Worm (Caenorhabditis elegans): ENCODE data around the gene clec-196.
"Not testable (repeated sequence)": the region's sequence is repeated elsewhere in the genome, so short reads cannot be mapped to it uniquely, and the experiment has no call there.

The clec-196 gene

DNA sequence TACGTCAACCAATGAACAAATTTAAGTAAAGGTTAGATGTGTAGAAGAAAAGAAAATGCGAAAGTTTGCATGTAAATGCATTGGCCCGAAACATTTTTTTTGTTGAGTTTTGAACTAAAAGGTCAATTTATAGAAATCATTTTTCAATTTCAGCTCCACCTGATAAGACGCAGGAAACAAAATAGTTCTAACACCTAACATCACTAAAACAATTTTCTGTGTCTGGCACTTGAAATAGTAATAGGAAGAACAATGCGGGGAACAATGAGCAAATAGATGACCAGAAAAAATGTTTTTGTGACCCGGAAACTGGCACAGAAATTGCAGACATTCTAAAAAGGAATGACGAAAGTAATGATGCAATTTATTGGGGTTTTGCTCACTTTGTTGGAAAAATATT lies 15.6 kb downstream of the clec-196 start:
- TF ChIP-seq elt-2 (tag; optimal IDR thresholded peaks at IDR 0.05) (peak; percentile 9), nhr-84 (tag; optimal IDR thresholded peaks at IDR 0.05) (no peak), lin-35 (GFP tag; optimal IDR thresholded peaks at IDR 0.05) (peak in 1 of 2 experiments; percentile 21)

ce11 chrIV:17293068-17293467 lies 16.3 kb downstream of the clec-196 start:
- TF ChIP-seq xbp-1 (tag; optimal IDR thresholded peaks at IDR 0.05) (no peak), elt-2 (tag; optimal IDR thresholded peaks at IDR 0.05) (peak; percentile 41)

DNA sequence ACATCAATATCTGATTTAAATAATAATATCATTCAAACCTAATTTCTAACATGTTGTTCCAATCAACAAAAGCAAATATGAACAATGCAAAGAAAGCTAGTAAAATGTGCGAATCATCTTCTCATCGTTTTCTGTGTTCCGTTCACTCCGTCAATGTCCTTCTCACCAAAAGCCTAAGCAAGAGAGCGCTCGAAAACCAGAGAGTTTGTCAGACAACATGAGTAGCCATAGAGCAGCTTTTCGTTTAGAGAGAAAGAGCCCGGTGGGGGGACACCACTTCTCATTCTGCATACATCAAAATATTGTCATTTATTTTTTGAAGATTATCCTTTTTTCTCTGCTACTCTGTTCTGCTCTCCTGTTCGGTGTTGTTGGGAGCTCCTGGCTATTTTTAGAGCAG lies 16.9 kb downstream of the clec-196 start:
- TF ChIP-seq fkh-8 (tag; optimal IDR thresholded peaks at IDR 0.05) (peak; percentile 27), tbx-2 (tag; optimal IDR thresholded peaks at IDR 0.05) (no peak), lin-35 (GFP tag; optimal IDR thresholded peaks at IDR 0.05) (peak in 1 of 2 experiments; percentile 36), dsc-1 (tag; optimal IDR thresholded peaks at IDR 0.05) (peak; percentile 62), nhr-47 (tag; optimal IDR thresholded peaks at IDR 0.05) (peak; percentile 11), efl-1 (optimal IDR thresholded peaks at IDR 0.05) (no peak), efl-1 (GFP tag; optimal IDR thresholded peaks at IDR 0.05 in 1 of 2) (peak in 1 of 2 experiments; percentile 77), unc-130 (tag; optimal IDR thresholded peaks at IDR 0.05) (no peak), dpl-1 (GFP tag; optimal IDR thresholded peaks at IDR 0.05) (peak in 1 of 3 experiments; percentile 27), fos-1 (tag; optimal IDR thresholded peaks at IDR 0.05) (no peak)

- TF ChIP-seq efl-1 (optimal IDR thresholded peaks at IDR 0.05) (no peak), efl-1 (GFP tag; optimal IDR thresholded peaks at IDR 0.05 in 1 of 2) (peak in 1 of 2 experiments; percentile 84), nhr-12 (tag; optimal IDR thresholded peaks at IDR 0.05) (no peak)
These were observed 17.7 kb downstream of the clec-196 start, which contains the start of gene T28F3.5 for ce11 chrIV:17294489-17294888. Gene T28F3.5 (plus strand): TSS chrIV:17294789.

ce11 chrIV:17301933-17302332 lies 25.2 kb downstream of the clec-196 start, which contains the start of gene ifta-2:
Gene ifta-2 (minus strand): TSS chrIV:17302033.
- TF ChIP-seq elt-2 (tag; optimal IDR thresholded peaks at IDR 0.05): no peak
- TF ChIP-seq fkh-8 (tag; optimal IDR thresholded peaks at IDR 0.05): peak; percentile 29

DNA sequence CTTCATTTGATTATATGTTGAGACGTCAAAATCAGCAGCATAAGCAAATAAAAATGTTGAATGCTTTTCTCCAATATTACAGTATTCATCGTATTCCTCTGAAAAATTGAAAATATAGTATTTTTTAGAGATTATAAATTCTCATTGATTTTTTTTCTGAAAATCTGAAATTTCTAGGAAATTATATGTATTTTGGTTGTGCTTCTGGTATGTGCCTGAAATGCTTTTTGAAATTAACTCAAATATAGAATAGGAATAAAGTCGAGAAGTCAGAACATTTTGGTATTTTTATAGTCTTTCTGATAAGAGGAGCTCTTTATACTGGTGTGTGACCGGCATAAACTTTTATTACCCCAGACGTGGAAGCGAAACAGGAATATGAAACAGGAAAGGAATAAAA lies 30.5 kb downstream of the clec-196 start, which contains the start of gene T28F3.8:
T28F3.8 (minus strand) TSS at position 101 of the 400 bp plus-strand sequence.
- TF ChIP-seq ama-1 (optimal IDR thresholded peaks at IDR 0.05); alr-1 (tag; optimal IDR thresholded peaks at IDR 0.05; ENCODE audit: borderline replicate concordance); fos-1 (tag; optimal IDR thresholded peaks at IDR 0.05): not testable (repeated sequence)

ce11 chrIV:17308211-17308610 lies 31.5 kb downstream of the clec-196 start, which contains the start of gene T28F3.9:
Gene T28F3.9 (plus strand): TSS chrIV:17308511.
- no peak for TF ChIP-seq efl-1 (optimal IDR thresholded peaks at IDR 0.05)
- TF ChIP-seq efl-1 (GFP tag; optimal IDR thresholded peaks at IDR 0.05 in 1 of 2): peak in 1 of 2 experiments; percentile 35
- TF ChIP-seq lin-39 (tag; optimal IDR thresholded peaks at IDR 0.05): no peak

DNA sequence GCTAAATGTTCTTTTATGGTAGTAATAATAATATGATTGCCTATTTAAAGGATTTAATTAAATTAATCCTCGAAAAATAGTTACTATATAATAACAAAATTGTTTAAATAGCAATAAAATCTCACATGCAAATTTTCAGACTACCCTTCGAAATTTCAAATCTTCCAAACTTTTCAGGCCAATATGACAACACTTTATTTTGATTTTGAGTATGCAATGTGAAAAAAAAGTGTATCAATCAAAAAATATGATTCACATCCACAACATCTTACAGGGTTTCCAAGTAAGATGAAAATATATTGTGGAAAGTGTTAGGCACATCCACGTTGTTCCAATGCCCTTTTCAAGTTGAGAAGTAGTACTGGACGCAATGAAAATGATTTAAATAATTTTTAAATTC lies 35.1 kb downstream of the clec-196 start, which contains the start of gene snf-9:
snf-9 (plus strand) TSS at position 301 of the 400 bp plus-strand sequence.
- TF ChIP-seq swsn-7 (tag; optimal IDR thresholded peaks at IDR 0.05) (no peak), ceh-90 (tag; optimal IDR thresholded peaks at IDR 0.05) (no peak), F16B12.6 (tag; optimal IDR thresholded peaks at IDR 0.05) (no peak), nhr-11 (tag; optimal IDR thresholded peaks at IDR 0.05) (no peak)

DNA sequence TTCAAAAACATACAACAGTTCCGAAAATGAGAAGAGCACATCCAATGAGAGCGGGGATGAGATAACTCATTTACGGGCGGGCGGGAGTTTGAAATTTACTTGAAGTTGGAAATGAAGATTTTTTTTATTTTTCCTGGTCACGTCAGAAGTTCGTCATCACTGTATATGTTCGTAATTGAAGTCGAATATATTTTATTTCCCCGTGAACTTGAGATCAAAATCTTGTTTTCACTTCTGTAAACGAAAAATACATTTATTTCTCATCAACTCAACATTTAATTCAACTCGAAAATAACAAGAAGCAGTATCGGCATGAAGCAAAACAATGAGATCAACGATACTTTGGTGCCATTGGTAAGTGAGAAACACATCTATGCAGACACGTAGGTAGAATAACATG lies 39.6 kb downstream of the clec-196 start, which contains the start of gene C49C3.20:
C49C3.20 (minus strand) TSS at position 101 of the 400 bp plus-strand sequence.
- TF ChIP-seq fos-1 (tag; optimal IDR thresholded peaks at IDR 0.05) (no peak), efl-1 (optimal IDR thresholded peaks at IDR 0.05) (no peak), efl-1 (GFP tag; optimal IDR thresholded peaks at IDR 0.05 in 1 of 2) (no peak), swsn-7 (tag; optimal IDR thresholded peaks at IDR 0.05) (no peak), irx-1 (tag; optimal IDR thresholded peaks at IDR 0.05) (no peak), mab-9 (GFP tag; IDR thresholded peaks at IDR 0.05) (no peak), isw-1 (GFP tag; IDR thresholded peaks at IDR 0.05) (no peak), xbp-1 (tag; optimal IDR thresholded peaks at IDR 0.05) (no peak), vab-15 (tag; optimal IDR thresholded peaks at IDR 0.05) (no peak), ceh-90 (tag; optimal IDR thresholded peaks at IDR 0.05) (no peak), fkh-8 (tag; optimal IDR thresholded peaks at IDR 0.05) (no peak)

Measured in whole organism, L1 larva.